Fruit fly (Drosophila melanogaster): Measurements from ENCODE around the gene CG18404.

DNA sequence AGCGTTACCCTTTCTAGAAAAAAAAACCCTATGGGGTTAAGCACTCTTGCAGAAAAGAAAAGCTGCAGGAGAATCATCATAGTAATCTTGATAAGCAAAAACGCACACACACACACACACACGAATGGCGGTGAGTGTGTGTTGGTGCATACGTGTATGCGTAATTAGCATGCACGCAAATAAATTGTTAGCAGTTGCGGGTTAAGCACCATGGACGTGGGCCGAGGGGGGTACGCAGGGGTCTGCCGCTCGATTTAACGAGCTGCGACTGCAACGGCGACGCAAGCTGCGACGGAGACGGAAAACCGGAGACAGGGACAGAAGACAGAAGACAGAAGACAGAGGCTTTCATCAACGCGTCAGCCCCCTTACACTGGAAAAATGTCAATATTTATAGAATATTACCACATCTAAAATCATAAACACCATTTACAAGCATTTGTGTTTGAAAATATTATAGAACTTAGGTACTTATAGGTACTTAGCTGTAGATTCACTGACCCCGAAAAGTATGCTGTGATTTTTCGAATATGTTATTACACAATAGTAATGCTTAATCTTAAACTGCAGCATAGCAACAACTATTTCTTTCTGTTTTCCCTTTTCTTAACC is 11.8 kb downstream of the CG18404 start:
- TF ChIP-seq otp (GFP tag; IDR thresholded peaks at IDR 0.05), result no peak
- no peak for TF ChIP-seq Abd-B (GFP tag; optimal IDR thresholded peaks at IDR 0.05)
- no peak for TF ChIP-seq CG9876 (GFP tag; optimal IDR thresholded peaks at IDR 0.05)
- no peak for TF ChIP-seq vvl (GFP tag; IDR thresholded peaks at IDR 0.05)
- TF ChIP-seq Opbp (GFP tag; IDR thresholded peaks at IDR 0.05; ENCODE audit: partially characterized antibody), result no peak
- no peak for TF ChIP-seq gce (GFP tag; IDR thresholded peaks at IDR 0.05)
- TF ChIP-seq bbx (GFP tag; IDR thresholded peaks at IDR 0.05; ENCODE audit: partially characterized antibody), result no peak

Measured in whole organism, embryonic.